Fruit fly (Drosophila melanogaster) whole organism, embryonic: ENCODE data around the gene Msh6.
A peak's percentile ranks its signal among the peaks of the same experiment; 100 is the strongest.

ENCODE experiments used
- Adf1 ChIP-seq: fragments of 200-800 bp; sonication (Bioruptor generic); IDR thresholded peaks from 2 replicates; pipeline ENCODE4 v1.3.6; 2022; ENCODE audit warnings: missing biosample characterization, missing genetic modification characterization
- CG10959 ChIP-seq: fragments of 200-800 bp; sonication (Bioruptor generic); IDR thresholded peaks from 2 replicates; pipeline ENCODE4 v1.3.6; 2022; ENCODE audit warnings: missing biosample characterization, missing genetic modification characterization
- CG11085 ChIP-seq: fragments of 200-800 bp; sonication (Bioruptor generic); IDR thresholded peaks from 2 replicates; pipeline ENCODE4 v1.3.6; 2022; ENCODE audit warnings: missing biosample characterization, missing genetic modification characterization
- CG12219 ChIP-seq: fragments of 200-800 bp; sonication (Bioruptor generic); optimal IDR thresholded peaks from 3 replicates; lab custom pipeline; 2018; ENCODE audit warnings: missing biosample characterization, mild to moderate bottlenecking, missing genetic modification characterization
- CG16815 ChIP-seq: fragments of 200-800 bp; sonication (Bioruptor generic); optimal IDR thresholded peaks from 3 replicates; lab custom pipeline; 2017; ENCODE audit warnings: missing biosample characterization, mild to moderate bottlenecking, missing genetic modification characterization
- CG16863 ChIP-seq: fragments of 200-800 bp; sonication (Bioruptor generic); optimal IDR thresholded peaks from 3 replicates; lab custom pipeline; 2016; ENCODE audit warnings: missing biosample characterization, missing genetic modification characterization
- CG17385 ChIP-seq: fragments of 200-800 bp; sonication (Bioruptor generic); optimal IDR thresholded peaks from 3 replicates; lab custom pipeline; 2018; ENCODE audit warnings: missing biosample characterization, mild to moderate bottlenecking, missing genetic modification characterization
- CG2120 ChIP-seq: fragments of 200-800 bp; sonication (Bioruptor generic); optimal IDR thresholded peaks from 3 replicates; lab custom pipeline; 2016; ENCODE audit warnings: missing biosample characterization, missing genetic modification characterization
- CG2199 ChIP-seq: fragments of 200-800 bp; sonication (Bioruptor generic); IDR thresholded peaks from 3 replicates; pipeline ENCODE4 v1.3.6; 2022; ENCODE audit warnings: missing biosample characterization, missing genetic modification characterization
- CG3726 ChIP-seq: fragments of 200-800 bp; sonication (Bioruptor generic); IDR thresholded peaks from 3 replicates; pipeline ENCODE4, ENCODE4 v1.3.6; 2022; ENCODE audit warnings: missing biosample characterization, missing genetic modification characterization
- CG3847 ChIP-seq: fragments of 200-800 bp; sonication (Bioruptor generic); IDR thresholded peaks from 2 replicates; pipeline ENCODE4 v1.3.6; 2022; ENCODE audit warnings: missing biosample characterization, missing genetic modification characterization
- CG4328 ChIP-seq: fragments of 200-800 bp; sonication (Bioruptor generic); optimal IDR thresholded peaks from 3 replicates; lab custom pipeline; 2017; ENCODE audit warnings: missing biosample characterization, missing genetic modification reagents, missing genetic modification characterization
- CG43689 ChIP-seq: fragments of 200-800 bp; sonication (Bioruptor generic); IDR thresholded peaks from 2 replicates; pipeline ENCODE4 v1.3.6; 2022; ENCODE audit warnings: missing biosample characterization, missing genetic modification characterization
- CG4707 ChIP-seq: fragments of 200-800 bp; sonication (Bioruptor generic); optimal IDR thresholded peaks from 2 replicates; lab custom pipeline; 2018; ENCODE audit warnings: missing biosample characterization, mild to moderate bottlenecking, missing genetic modification characterization, moderate library complexity
- CG4854 ChIP-seq: fragments of 200-800 bp; sonication (Bioruptor generic); optimal IDR thresholded peaks from 2 replicates; lab custom pipeline; 2016; ENCODE audit warnings: missing biosample characterization, missing genetic modification characterization, inconsistent platforms
- CG6854 ChIP-seq: fragments of 200-800 bp; sonication (Bioruptor generic); optimal IDR thresholded peaks from 3 replicates; lab custom pipeline; 2017; ENCODE audit warnings: missing biosample characterization, mild to moderate bottlenecking, missing genetic modification characterization
- Deaf1 ChIP-seq: fragments of 200-800 bp; optimal IDR thresholded peaks from 3 replicates; lab custom pipeline; 2019; ENCODE audit warnings: missing biosample characterization, mild to moderate bottlenecking, missing genetic modification characterization, moderate library complexity
- Doc3 ChIP-seq: fragments of 200-800 bp; sonication (Bioruptor generic); IDR thresholded peaks from 3 replicates; pipeline ENCODE4 v1.3.6; 2022; ENCODE audit warnings: missing biosample characterization, missing genetic modification characterization; ENCODE audit not compliant: partially characterized antibody
- Drgx ChIP-seq: fragments of 200-800 bp; sonication (Bioruptor generic); IDR thresholded peaks from 2 replicates; pipeline ENCODE4 v1.3.6; 2022; ENCODE audit warnings: missing biosample characterization, missing genetic modification characterization
- HLH4C ChIP-seq: fragments of 200-800 bp; sonication (Bioruptor generic); IDR thresholded peaks from 3 replicates; pipeline ENCODE4 v1.3.6; 2022; ENCODE audit warnings: missing biosample characterization, missing genetic modification characterization; ENCODE audit not compliant: partially characterized antibody
- Mad ChIP-seq: fragments of 200-800 bp; sonication (Bioruptor generic); optimal IDR thresholded peaks from 2 replicates; lab custom pipeline; 2016; ENCODE audit warnings: missing biosample characterization, missing genetic modification characterization
- Med ChIP-seq: fragments of 200-800 bp; sonication (Bioruptor generic); peaks from one replicate; lab custom pipeline; 2016; ENCODE audit warnings: missing biosample characterization, missing genetic modification characterization, mild to moderate bottlenecking, inconsistent platforms, moderate library complexity
- Opbp ChIP-seq: fragments of 200-800 bp; sonication (Bioruptor generic); IDR thresholded peaks from 3 replicates; pipeline ENCODE4 v1.3.6; 2022; ENCODE audit warnings: missing biosample characterization, missing genetic modification characterization; ENCODE audit not compliant: partially characterized antibody
- Pdp1 ChIP-seq, 2 experiments: fragments of 200-800 bp; sonication (Bioruptor generic); optimal IDR thresholded peaks; 3 replicates each; lab custom pipeline; 2016; ENCODE audit warnings: missing biosample characterization in 2 of 2, missing genetic modification characterization in 2 of 2, mild to moderate bottlenecking in 1 of 2, moderate library complexity in 1 of 2
- Ravus ChIP-seq: fragments of 200-800 bp; sonication (Bioruptor generic); IDR thresholded peaks from 2 replicates; pipeline ENCODE4 v1.3.6; 2022; ENCODE audit warnings: missing biosample characterization, missing genetic modification characterization
- aop ChIP-seq: fragments of 200-800 bp; sonication (Bioruptor generic); IDR thresholded peaks from 2 replicates; pipeline ENCODE4 v1.3.6; 2022; ENCODE audit warnings: missing biosample characterization, missing genetic modification characterization
- bbx ChIP-seq: fragments of 200-800 bp; sonication (Bioruptor generic); IDR thresholded peaks from 2 replicates; pipeline ENCODE4 v1.3.6; 2022; ENCODE audit warnings: missing biosample characterization, missing genetic modification characterization; ENCODE audit not compliant: partially characterized antibody
- btn ChIP-seq: fragments of 200-800 bp; sonication (Bioruptor generic); optimal IDR thresholded peaks from 2 replicates; lab custom pipeline; 2016; ENCODE audit warnings: missing biosample characterization, missing genetic modification characterization
- caup ChIP-seq: fragments of 200-800 bp; sonication (Bioruptor generic); optimal IDR thresholded peaks from 3 replicates; lab custom pipeline; 2017; ENCODE audit warnings: missing biosample characterization, mild to moderate bottlenecking, missing genetic modification characterization, moderate library complexity; ENCODE audit not compliant: severe bottlenecking
- cg ChIP-seq: fragments of 200-800 bp; sonication (Bioruptor generic); optimal IDR thresholded peaks from 3 replicates; lab custom pipeline; 2019; ENCODE audit warnings: missing biosample characterization, mild to moderate bottlenecking, missing genetic modification characterization, moderate library complexity
- chinmo ChIP-seq: fragments of 200-800 bp; sonication (Bioruptor generic); IDR thresholded peaks from 4 replicates; pipeline ENCODE4 v1.3.6; 2022; ENCODE audit warnings: missing biosample characterization, missing genetic modification characterization; ENCODE audit not compliant: partially characterized antibody
- crol ChIP-seq: fragments of 200-800 bp; sonication (Bioruptor generic); IDR thresholded peaks from 2 replicates; pipeline ENCODE4 v1.3.6; 2022; ENCODE audit warnings: missing biosample characterization, missing genetic modification characterization
- fd64A ChIP-seq: fragments of 200-800 bp; sonication (Bioruptor generic); optimal IDR thresholded peaks from 3 replicates; lab custom pipeline; 2018; ENCODE audit warnings: missing biosample characterization, mild to moderate bottlenecking, missing genetic modification characterization
- lab ChIP-seq: fragments of 200-800 bp; sonication (Bioruptor generic); optimal IDR thresholded peaks from 3 replicates; lab custom pipeline; 2017; ENCODE audit warnings: missing biosample characterization, missing genetic modification characterization, mild to moderate bottlenecking, moderate library complexity, missing genetic modification reagents
- nom ChIP-seq: fragments of 200-800 bp; sonication (Bioruptor generic); optimal IDR thresholded peaks from 2 replicates; lab custom pipeline; 2017; ENCODE audit warnings: missing biosample characterization, missing genetic modification characterization, mild to moderate bottlenecking, moderate library complexity, missing genetic modification reagents
- onecut ChIP-seq: fragments of 200-800 bp; sonication (Bioruptor generic); IDR thresholded peaks from 2 replicates; pipeline ENCODE4 v1.3.6; 2022; ENCODE audit warnings: missing biosample characterization, missing genetic modification characterization
- unc-4 ChIP-seq: fragments of 200-800 bp; sonication (Bioruptor generic); IDR thresholded peaks from 2 replicates; pipeline ENCODE4 v1.3.6; 2022; ENCODE audit warnings: missing biosample characterization, missing genetic modification characterization; ENCODE audit not compliant: partially characterized antibody

The Msh6 gene

dm6 chr3L:15107158-15107775, 51.1 kb downstream of the Msh6 start (continued):
- no peak for TF ChIP-seq CG10959 (GFP tag; lab: Robert Waterston, UW)
- peak; percentile 50 for TF ChIP-seq Med (GFP tag; lab: Kevin White, UChicago)
- no peak for TF ChIP-seq lab (GFP tag; lab: Kevin White, UChicago)
- no peak for TF ChIP-seq aop
- TF ChIP-seq caup (GFP tag; lab: Kevin White, UChicago), result no peak
- TF ChIP-seq Mad (GFP tag; lab: Kevin White, UChicago), result no peak
- TF ChIP-seq CG16815 (GFP tag; lab: Kevin White, UChicago), result no peak
- no peak for TF ChIP-seq CG2120 (GFP tag; lab: Kevin White, UChicago)
- TF ChIP-seq Ravus, result no peak
- no peak for TF ChIP-seq Pdp1 (GFP tag; optimal IDR thresholded peaks at IDR 0.05; lab: Kevin White, UChicago)
- TF ChIP-seq btn, result no peak
- no peak for TF ChIP-seq HLH4C (GFP tag; lab: Robert Waterston, UW)
- TF ChIP-seq CG4707 (GFP tag; lab: Kevin White, UChicago), result no peak
- TF ChIP-seq CG17385, result no peak
- no peak for TF ChIP-seq fd64A
- no peak for TF ChIP-seq CG4854 (GFP tag; lab: Kevin White, UChicago)
- 0 out of 3 replicates have a peak, but pooled peaks have one; percentile 29 for TF ChIP-seq CG2199 (GFP tag; lab: Robert Waterston, UW)
- no peak for TF ChIP-seq onecut (GFP tag; lab: Robert Waterston, UW)
- TF ChIP-seq unc-4 (GFP tag; lab: Robert Waterston, UW), result 0 out of 2 replicates have a peak, but pooled peaks have one; percentile 28
- TF ChIP-seq CG6854 (GFP tag; lab: Kevin White, UChicago), result peak; percentile 69

dm6 chr3L:15105566-15106207, 52.7 kb downstream of the Msh6 start, which contains the start of gene CG45071:
Gene CG45071 (plus strand): TSS chr3L:15105882.
- TF ChIP-seq CG3847 (GFP tag; lab: Robert Waterston, UW), result no peak
- TF ChIP-seq cg (GFP tag; lab: Kevin White, UChicago), result peak; percentile 2
- peak; percentile 25; the same call in 1 of the 2 replicates for TF ChIP-seq Drgx (GFP tag; lab: Robert Waterston, UW)
- TF ChIP-seq crol (GFP tag; lab: Robert Waterston, UW), result peak; percentile 93
- TF ChIP-seq Adf1 (GFP tag; lab: Robert Waterston, UW), result peak; percentile 48
- 0 out of 3 replicates have a peak, but pooled peaks have one; percentile 51 for TF ChIP-seq CG3726 (GFP tag; lab: Robert Waterston, UW)
- peak; percentile 79 for TF ChIP-seq onecut (GFP tag; lab: Robert Waterston, UW)
- TF ChIP-seq Opbp, result 0 out of 3 replicates have a peak, but pooled peaks have one; percentile 16
- peak; percentile 59 for TF ChIP-seq CG6854 (GFP tag; lab: Kevin White, UChicago)
- TF ChIP-seq CG12219 (GFP tag; lab: Kevin White, UChicago), result no peak
- TF ChIP-seq chinmo, result 0 out of 4 replicates have a peak, but pooled peaks have one; percentile 61
- no peak for TF ChIP-seq CG11085 (GFP tag; lab: Robert Waterston, UW)
- TF ChIP-seq CG16863 (GFP tag; lab: Kevin White, UChicago), result no peak
- TF ChIP-seq Doc3 (GFP tag; lab: Robert Waterston, UW), result no peak
- TF ChIP-seq nom (GFP tag; lab: Kevin White, UChicago), result peak; percentile 47
- TF ChIP-seq CG43689 (GFP tag; lab: Robert Waterston, UW), result 0 out of 2 replicates have a peak, but pooled peaks have one; percentile 15
- TF ChIP-seq bbx (GFP tag; lab: Robert Waterston, UW), result peak; percentile 11; the same call in 1 of the 2 replicates
- TF ChIP-seq Deaf1 (tag; lab: Kevin White, UChicago), result peak; percentile 26
- TF ChIP-seq CG4328 (GFP tag; lab: Kevin White, UChicago), result no peak
